Fruit fly (Drosophila melanogaster) whole organism, embryonic: ENCODE results near the gene Dlic.
A peak's percentile ranks its signal among the peaks of the same experiment; 100 is the strongest.

Experiments used
- Aef1 ChIP-seq: fragments of 200-800 bp; sonication (Bioruptor generic); IDR thresholded peaks from 3 replicates; pipeline ENCODE4 v1.3.6; 2022; ENCODE audit warnings: missing biosample characterization, missing genetic modification characterization
- Asciz ChIP-seq: fragments of 200-800 bp; sonication (Bioruptor generic); optimal IDR thresholded peaks from 2 replicates; lab custom pipeline; 2017; ENCODE audit warnings: missing biosample characterization, mild to moderate bottlenecking, missing genetic modification characterization, missing genetic modification reagents
- CG10209 ChIP-seq: fragments of 200-800 bp; sonication (Bioruptor generic); optimal IDR thresholded peaks from 3 replicates; lab custom pipeline; 2017; ENCODE audit warnings: missing biosample characterization, mild to moderate bottlenecking, missing genetic modification characterization, missing genetic modification reagents
- CG12219 ChIP-seq: fragments of 200-800 bp; sonication (Bioruptor generic); optimal IDR thresholded peaks from 3 replicates; lab custom pipeline; 2018; ENCODE audit warnings: missing biosample characterization, mild to moderate bottlenecking, missing genetic modification characterization
- CG15479 ChIP-seq: fragments of 200-800 bp; sonication (Bioruptor generic); optimal IDR thresholded peaks from 3 replicates; lab custom pipeline; 2019; ENCODE audit warnings: missing biosample characterization, mild to moderate bottlenecking, missing genetic modification characterization, moderate library complexity
- CG18011 ChIP-seq: fragments of 200-800 bp; sonication (Bioruptor generic); optimal IDR thresholded peaks from 2 replicates; lab custom pipeline; 2017; ENCODE audit warnings: missing biosample characterization, missing genetic modification characterization, mild to moderate bottlenecking, moderate library complexity, missing genotype
- CG1832 ChIP-seq: fragments of 200-800 bp; sonication (Bioruptor generic); optimal IDR thresholded peaks from 2 replicates; lab custom pipeline; 2017; ENCODE audit warnings: missing biosample characterization, mild to moderate bottlenecking, missing genetic modification characterization, inconsistent platforms
- CG2129 ChIP-seq: fragments of 200-800 bp; sonication (Bioruptor generic); IDR thresholded peaks from 2 replicates; pipeline ENCODE4 v1.3.6; 2022; ENCODE audit warnings: missing biosample characterization, missing genetic modification characterization; ENCODE audit not compliant: partially characterized antibody
- CG2202 ChIP-seq: fragments of 200-800 bp; sonication (Bioruptor generic); optimal IDR thresholded peaks from 2 replicates; lab custom pipeline; 2018; ENCODE audit warnings: missing biosample characterization, mild to moderate bottlenecking, missing genetic modification characterization
- CG31365 ChIP-seq: fragments of 200-800 bp; sonication (Bioruptor generic); optimal IDR thresholded peaks from 2 replicates; lab custom pipeline; 2018; ENCODE audit warnings: missing biosample characterization, mild to moderate bottlenecking, missing genetic modification characterization
- CG32772 ChIP-seq: fragments of 200-800 bp; sonication (Bioruptor generic); IDR thresholded peaks from 2 replicates; pipeline ENCODE4 v1.3.6; 2022; ENCODE audit warnings: missing biosample characterization, missing genetic modification characterization
- CG3407 ChIP-seq: fragments of 200-800 bp; sonication (Bioruptor generic); optimal IDR thresholded peaks from 2 replicates; lab custom pipeline; 2018; ENCODE audit warnings: missing biosample characterization, mild to moderate bottlenecking, missing genetic modification characterization
- CG42726 ChIP-seq: fragments of 200-800 bp; sonication (Bioruptor generic); IDR thresholded peaks from 2 replicates; pipeline ENCODE4 v1.3.6; 2022; ENCODE audit warnings: missing biosample characterization, missing genetic modification characterization; ENCODE audit not compliant: partially characterized antibody
- CG5180 ChIP-seq: fragments of 200-800 bp; sonication (Bioruptor generic); optimal IDR thresholded peaks from 3 replicates; lab custom pipeline; 2017; ENCODE audit warnings: missing biosample characterization, missing genetic modification characterization, mild to moderate bottlenecking, moderate library complexity, missing genetic modification reagents
- CG5245 ChIP-seq: fragments of 200-800 bp; sonication (Bioruptor generic); optimal IDR thresholded peaks from 3 replicates; lab custom pipeline; 2016; ENCODE audit warnings: missing biosample characterization, missing genetic modification characterization
- CG7745 ChIP-seq: fragments of 200-800 bp; sonication (Bioruptor generic); optimal IDR thresholded peaks from 2 replicates; lab custom pipeline; 2018; ENCODE audit warnings: missing biosample characterization, mild to moderate bottlenecking, missing genetic modification characterization, moderate library complexity
- CG7786 ChIP-seq: fragments of 200-800 bp; sonication (Bioruptor generic); optimal IDR thresholded peaks from 2 replicates; lab custom pipeline; 2016; ENCODE audit warnings: missing biosample characterization, missing genetic modification characterization
- CG8478 ChIP-seq: fragments of >200 bp; optimal IDR thresholded peaks from 2 replicates; lab custom pipeline; 2018
- CG8924 ChIP-seq: fragments of 200-800 bp; optimal IDR thresholded peaks from 3 replicates; lab custom pipeline; 2019; ENCODE audit warnings: missing biosample characterization, mild to moderate bottlenecking, missing genetic modification characterization, moderate library complexity
- CG9797 ChIP-seq: fragments of 200-800 bp; sonication (Bioruptor generic); optimal IDR thresholded peaks from 3 replicates; lab custom pipeline; 2018; ENCODE audit warnings: missing biosample characterization, mild to moderate bottlenecking, missing genetic modification characterization
- D ChIP-seq, 2 experiments: fragments of 200-800 bp in 1 of 2; fragments of >200 bp in 1 of 2; sonication (Bioruptor generic) in 1 of 2; optimal IDR thresholded peaks; 2 replicates in 1 of 2; 3 replicates in 1 of 2; lab custom pipeline; 2017; ENCODE audit warnings: mild to moderate bottlenecking in 1 of 2, missing biosample characterization in 1 of 2, missing genetic modification characterization in 1 of 2, missing genetic modification reagents in 1 of 2
- Dad ChIP-seq: fragments of 200-800 bp; sonication (Bioruptor generic); optimal IDR thresholded peaks from 3 replicates; lab custom pipeline; 2016; ENCODE audit warnings: missing biosample characterization, missing genetic modification characterization
- Dfd ChIP-seq, 2 experiments: fragments of >200 bp; optimal IDR thresholded peaks; 2 replicates each; lab custom pipeline; 2017; ENCODE audit warnings: missing biosample characterization in 2 of 2, missing genetic modification characterization in 2 of 2
- Elba2 ChIP-seq: fragments of 200-800 bp; sonication (Bioruptor generic); optimal IDR thresholded peaks from 3 replicates; lab custom pipeline; 2016; ENCODE audit warnings: missing biosample characterization, missing genetic modification characterization
- HLH4C ChIP-seq: fragments of 200-800 bp; sonication (Bioruptor generic); IDR thresholded peaks from 3 replicates; pipeline ENCODE4 v1.3.6; 2022; ENCODE audit warnings: missing biosample characterization, missing genetic modification characterization; ENCODE audit not compliant: partially characterized antibody
- Hr78 ChIP-seq, 2 experiments: fragments of 200-800 bp in 1 of 2; fragments of >200 bp in 1 of 2; sonication (Bioruptor generic) in 1 of 2; optimal IDR thresholded peaks; 2 replicates each; lab custom pipeline; 2017 to 2019; ENCODE audit warnings: missing biosample characterization in 2 of 2, missing genetic modification characterization in 2 of 2, mild to moderate bottlenecking in 1 of 2, moderate library complexity in 1 of 2
- MTF-1 ChIP-seq: fragments of 200-800 bp; sonication (Bioruptor generic); optimal IDR thresholded peaks from 2 replicates; lab custom pipeline; 2018; ENCODE audit warnings: missing biosample characterization, mild to moderate bottlenecking, missing genetic modification characterization, borderline replicate concordance
- Mad ChIP-seq: fragments of 200-800 bp; sonication (Bioruptor generic); optimal IDR thresholded peaks from 2 replicates; lab custom pipeline; 2016; ENCODE audit warnings: missing biosample characterization, missing genetic modification characterization
- Med ChIP-seq: fragments of 200-800 bp; sonication (Bioruptor generic); peaks from one replicate; lab custom pipeline; 2016; ENCODE audit warnings: missing biosample characterization, missing genetic modification characterization, mild to moderate bottlenecking, inconsistent platforms, moderate library complexity
- Pdp1 ChIP-seq, 2 experiments: fragments of 200-800 bp; sonication (Bioruptor generic); optimal IDR thresholded peaks; 3 replicates each; lab custom pipeline; 2016; ENCODE audit warnings: missing biosample characterization in 2 of 2, missing genetic modification characterization in 2 of 2, mild to moderate bottlenecking in 1 of 2, moderate library complexity in 1 of 2
- Stat92E ChIP-seq, 3 experiments: fragments of >200 bp in 2 of 3; fragments of 200-800 bp in 1 of 3; sonication (Bioruptor generic) in 1 of 3; optimal IDR thresholded peaks; 2 replicates each; lab custom pipeline; 2017 to 2019; ENCODE audit warnings: missing biosample characterization in 3 of 3, missing genetic modification characterization in 3 of 3, mild to moderate bottlenecking in 1 of 3, moderate library complexity in 1 of 3
- ato ChIP-seq: fragments of 200-800 bp; sonication (Bioruptor generic); IDR thresholded peaks from 2 replicates; pipeline ENCODE4 v1.3.6; 2022; ENCODE audit warnings: missing biosample characterization, missing genetic modification characterization; ENCODE audit not compliant: partially characterized antibody
- cg ChIP-seq: fragments of 200-800 bp; sonication (Bioruptor generic); optimal IDR thresholded peaks from 3 replicates; lab custom pipeline; 2019; ENCODE audit warnings: missing biosample characterization, mild to moderate bottlenecking, missing genetic modification characterization, moderate library complexity
- chinmo ChIP-seq: fragments of 200-800 bp; sonication (Bioruptor generic); IDR thresholded peaks from 4 replicates; pipeline ENCODE4 v1.3.6; 2022; ENCODE audit warnings: missing biosample characterization, missing genetic modification characterization; ENCODE audit not compliant: partially characterized antibody
- chm ChIP-seq: fragments of 200-800 bp; sonication (Bioruptor generic); IDR thresholded peaks from 2 replicates; pipeline ENCODE4 v1.3.6; 2022; ENCODE audit warnings: missing biosample characterization, missing genetic modification characterization
- chn ChIP-seq: fragments of 200-800 bp; sonication (Bioruptor generic); optimal IDR thresholded peaks from 2 replicates; lab custom pipeline; 2016; ENCODE audit warnings: missing biosample characterization, missing genetic modification characterization
- eyg ChIP-seq: fragments of 200-800 bp; sonication (Bioruptor generic); optimal IDR thresholded peaks from 3 replicates; lab custom pipeline; 2016; ENCODE audit warnings: missing biosample characterization, missing genetic modification characterization
- gfzf ChIP-seq: fragments of 200-800 bp; sonication (Bioruptor generic); optimal IDR thresholded peaks from 2 replicates; lab custom pipeline; 2016; ENCODE audit warnings: missing biosample characterization, mild to moderate bottlenecking, missing genetic modification characterization, moderate library complexity
- h ChIP-seq: fragments of >200 bp; optimal IDR thresholded peaks from 2 replicates; lab custom pipeline; 2017
- insv ChIP-seq, 2 experiments: fragments of 200-800 bp; sonication (Bioruptor generic); optimal IDR thresholded peaks; 3 replicates each; lab custom pipeline; 2016 to 2018; ENCODE audit warnings: missing biosample characterization in 2 of 2, missing genetic modification characterization in 2 of 2
- pan ChIP-seq, 4 experiments: fragments of >200 bp in 3 of 4; fragments of 200-800 bp in 1 of 4; sonication (Bioruptor generic) in 1 of 4; optimal IDR thresholded peaks in 3 of 4; IDR thresholded peaks in 1 of 4; 2 replicates each; pipeline versions ENCODE4 v1.3.6 to Lab custom; 2017 to 2022; ENCODE audit warnings: missing biosample characterization in 2 of 4, missing genetic modification characterization in 2 of 4, mixed read lengths in 1 of 4
- phol ChIP-seq: fragments of 200-800 bp; sonication (Bioruptor generic); optimal IDR thresholded peaks from 3 replicates; lab custom pipeline; 2018; ENCODE audit warnings: missing biosample characterization, mild to moderate bottlenecking, missing genetic modification characterization, moderate library complexity
- slbo ChIP-seq: fragments of 200-800 bp; sonication (Bioruptor generic); IDR thresholded peaks from 2 replicates; pipeline ENCODE4 v1.3.6; 2022; ENCODE audit warnings: missing biosample characterization, missing genetic modification characterization
- tap ChIP-seq: fragments of 200-800 bp; optimal IDR thresholded peaks from 3 replicates; lab custom pipeline; 2019; ENCODE audit warnings: missing biosample characterization, mild to moderate bottlenecking, missing genetic modification characterization, moderate library complexity
- tin ChIP-seq: fragments of 200-800 bp; sonication (Bioruptor generic); optimal IDR thresholded peaks from 3 replicates; lab custom pipeline; 2016; ENCODE audit warnings: missing biosample characterization, missing genetic modification characterization
- ttk ChIP-seq: fragments of 200-800 bp; sonication (Bioruptor generic); IDR thresholded peaks from 2 replicates; pipeline ENCODE4 v2.1.2; 2022; ENCODE audit warnings: missing biosample characterization, missing genetic modification characterization

Dlic gene

DNA sequence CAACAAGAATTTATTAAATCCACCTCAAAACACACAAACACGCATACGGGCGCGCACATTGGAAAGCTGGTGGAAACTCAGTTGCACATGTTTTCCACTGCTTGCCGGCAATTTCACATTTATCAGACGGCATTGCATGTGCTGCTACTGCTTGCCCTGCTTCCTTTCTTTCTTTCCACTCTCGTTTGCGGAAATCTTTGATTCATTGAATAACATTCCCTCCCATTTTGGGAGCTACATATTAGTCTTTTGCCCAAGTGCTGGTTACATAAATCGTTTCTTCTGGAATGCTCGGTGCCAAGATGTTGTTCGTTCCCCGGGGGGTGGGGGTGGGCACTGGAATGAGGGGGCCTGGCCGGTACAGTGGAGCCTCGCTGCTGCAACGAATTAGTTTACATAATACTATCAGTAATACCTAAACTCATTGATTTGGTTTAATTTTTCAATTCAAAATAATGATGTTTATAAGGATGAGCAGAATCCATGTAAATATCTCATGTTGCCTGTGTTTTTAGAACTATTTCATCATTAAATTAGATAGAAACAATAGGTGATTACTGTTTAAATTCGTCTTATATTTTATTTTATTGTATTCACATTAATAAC, 45.3 kb upstream of the Dlic start (continued):
- no peak for TF ChIP-seq CG7745 (tag; lab: Kevin White, UChicago)
- no peak for TF ChIP-seq CG3407 (GFP tag; lab: Kevin White, UChicago)
- TF ChIP-seq CG2129 (GFP tag; lab: Robert Waterston, UW), result no peak
- TF ChIP-seq Hr78 (GFP tag; optimal IDR thresholded peaks at IDR 0.05; lab: Kevin White, UChicago), result no peak
- TF ChIP-seq gfzf, result no peak
- peak; percentile 12 for TF ChIP-seq tin (GFP tag; lab: Kevin White, UChicago)
- no peak for TF ChIP-seq eyg (GFP tag; lab: Kevin White, UChicago)
- no peak for TF ChIP-seq CG32772 (GFP tag; lab: Robert Waterston, UW)
- no peak for TF ChIP-seq Asciz (GFP tag; lab: Kevin White, UChicago)
- no peak for TF ChIP-seq CG9797 (GFP tag; lab: Kevin White, UChicago)
- no peak for TF ChIP-seq chn (GFP tag; lab: Kevin White, UChicago)
- TF ChIP-seq slbo (GFP tag; lab: Robert Waterston, UW), result 0 out of 2 replicates have a peak, but pooled peaks have one; percentile 7
- no peak for TF ChIP-seq CG2202
- no peak for TF ChIP-seq MTF-1 (GFP tag; lab: Kevin White, UChicago)
- no peak for TF ChIP-seq CG7786
- TF ChIP-seq Mad (GFP tag; lab: Kevin White, UChicago), result no peak
- TF ChIP-seq pan (optimal IDR thresholded peaks at IDR 0.05; lab: Kevin White, UChicago), result no peak
- TF ChIP-seq pan (GFP tag; optimal IDR thresholded peaks at IDR 0.05 in 1 of 2, IDR thresholded peaks at IDR 0.05 in 1 of 2), result peak in 1 of 2 experiments; percentile 56
- 0 out of 2 replicates have a peak, but pooled peaks have one; percentile 36 for TF ChIP-seq CG42726 (GFP tag; lab: Robert Waterston, UW)
- TF ChIP-seq h (lab: Kevin White, UChicago), result no peak
- TF ChIP-seq chm (GFP tag; lab: Robert Waterston, UW), result 0 out of 2 replicates have a peak, but pooled peaks have one; percentile 37
- peak; percentile 12 for TF ChIP-seq phol
- no peak for TF ChIP-seq CG8478 (lab: Kevin White, UChicago)
- TF ChIP-seq CG12219, result no peak
- TF ChIP-seq CG1832 (GFP tag; lab: Kevin White, UChicago), result no peak
- TF ChIP-seq ato (GFP tag; lab: Robert Waterston, UW), result no peak
- TF ChIP-seq Stat92E (GFP tag; optimal IDR thresholded peaks at IDR 0.05; lab: Kevin White, UChicago), result no peak
- no peak for TF ChIP-seq Aef1 (GFP tag; lab: Robert Waterston, UW)
- no peak for TF ChIP-seq CG10209
- no peak for TF ChIP-seq CG5180
- TF ChIP-seq ttk, result no peak

DNA sequence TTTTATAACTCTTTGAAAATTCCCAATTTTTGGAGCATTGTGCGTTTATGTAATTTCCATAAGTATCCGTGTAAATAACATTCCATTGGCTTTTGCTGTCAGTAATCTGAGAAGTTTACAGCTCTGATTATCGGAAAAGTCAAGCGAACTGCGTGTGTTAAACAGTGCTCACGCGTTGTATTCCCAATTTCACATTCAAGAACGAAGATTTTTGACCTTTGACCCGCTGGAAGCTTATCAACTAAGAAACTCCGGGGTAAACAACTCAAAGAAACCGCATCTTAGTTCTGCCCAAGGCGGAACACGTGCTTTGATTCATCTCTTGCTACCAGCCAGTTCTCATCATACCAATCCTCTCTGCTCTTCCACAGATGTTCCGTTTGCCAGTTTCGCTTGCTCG, 44.6 kb upstream of the Dlic start:
- TF ChIP-seq CG5245 (GFP tag; lab: Kevin White, UChicago) (no peak), tap (no peak), Hr78 (GFP tag; optimal IDR thresholded peaks at IDR 0.05; lab: Kevin White, UChicago) (peak in 1 of 2 experiments; percentile 51)
- TF ChIP-seq, all 482 proteins: peak for 1

DNA sequence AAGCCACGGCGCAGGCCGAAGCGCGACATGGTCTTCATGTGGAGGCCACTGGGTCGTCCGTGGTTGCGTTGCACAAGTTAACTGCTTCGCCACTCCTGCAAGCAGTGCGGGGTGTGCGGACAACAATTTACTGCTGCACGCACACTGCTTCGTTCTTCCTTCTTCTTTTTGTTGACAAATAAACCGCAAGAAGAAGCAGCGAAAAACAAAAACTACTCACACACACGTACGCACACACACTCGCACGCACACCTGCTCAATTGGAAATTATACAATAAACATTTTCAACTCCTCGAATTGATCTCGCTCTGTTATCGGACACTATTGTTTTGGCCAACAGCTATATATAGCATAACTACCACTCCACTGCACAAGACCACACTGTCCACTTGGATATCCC, 30.7 kb upstream of the Dlic start:
- peak; percentile 42 for TF ChIP-seq Med (GFP tag; lab: Kevin White, UChicago)
- peak; percentile 50 for TF ChIP-seq CG15479
- peak; percentile 60 for TF ChIP-seq cg
- peak; percentile 28 for TF ChIP-seq CG8924 (tag; lab: Kevin White, UChicago)
- TF ChIP-seq Elba2 (GFP tag; lab: Kevin White, UChicago), result peak; percentile 90
- 0 out of 4 replicates have a peak, but pooled peaks have one; percentile 6 for TF ChIP-seq chinmo (GFP tag; lab: Robert Waterston, UW)
- TF ChIP-seq CG31365 (tag; lab: Kevin White, UChicago), result peak; percentile 97
- TF ChIP-seq Dfd (GFP tag; optimal IDR thresholded peaks at IDR 0.05; lab: Kevin White, UChicago), result peak in 1 of 2 experiments; percentile 9
- TF ChIP-seq Pdp1 (GFP tag; optimal IDR thresholded peaks at IDR 0.05; lab: Kevin White, UChicago), result peak in 1 of 2 experiments; percentile 76
- no peak for TF ChIP-seq Dad
- peak; percentile 45 for TF ChIP-seq CG18011 (GFP tag; lab: Kevin White, UChicago)
- no peak for TF ChIP-seq D (optimal IDR thresholded peaks at IDR 0.05; lab: Kevin White, UChicago)
- no peak for TF ChIP-seq D (GFP tag; optimal IDR thresholded peaks at IDR 0.05; lab: Kevin White, UChicago)
- TF ChIP-seq CG1832 (GFP tag; lab: Kevin White, UChicago), result no peak
- peak in 1 of 2 experiments; percentile 76 for TF ChIP-seq insv (GFP tag; optimal IDR thresholded peaks at IDR 0.05; lab: Kevin White, UChicago)
- no peak for TF ChIP-seq HLH4C
- TF ChIP-seq, all 482 proteins: peak for 11
